Worm (Caenorhabditis elegans) whole organism, young adult: ENCODE results near the gene cest-35.1.

Experiments
- B0035.1 ChIP-seq: sonication (generic microtip); optimal IDR thresholded peaks from 2 replicates; lab custom pipeline; 2016; ENCODE audit warnings: missing genetic modification characterization, mild to moderate bottlenecking, missing compliant biosample characterization, missing genotype, missing genetic modification reagents
- B0336.3 ChIP-seq: fragments of 200-800 bp; sonication (Bioruptor generic); IDR thresholded peaks from 2 replicates; pipeline ENCODE4 v1.3.6; 2022; ENCODE audit warnings: missing genetic modification characterization, missing compliant biosample characterization
- C06A6.2 ChIP-seq: fragments of 200-800 bp; sonication (Bioruptor generic); conservative IDR thresholded peaks from 2 replicates; pipeline ENCODE4 v1.3.6; 2022; ENCODE audit warnings: missing genetic modification characterization, missing compliant biosample characterization
- C17E4.6 ChIP-seq: fragments of 200-800 bp; sonication (Bioruptor generic); IDR thresholded peaks from 2 replicates; pipeline ENCODE4 v1.3.6; 2022; ENCODE audit warnings: missing genetic modification reagents, missing genetic modification characterization, missing compliant biosample characterization
- F10E7.11 ChIP-seq: sonication (generic microtip); optimal IDR thresholded peaks from 2 replicates; lab custom pipeline; 2017; ENCODE audit warnings: mild to moderate bottlenecking, missing genetic modification characterization, moderate library complexity, missing compliant biosample characterization
- F22D6.2 ChIP-seq: sonication (generic microtip); optimal IDR thresholded peaks from 2 replicates; lab custom pipeline; 2016; ENCODE audit warnings: mild to moderate bottlenecking, missing genetic modification characterization, missing compliant biosample characterization
- F23B12.7 ChIP-seq: sonication (generic microtip); optimal IDR thresholded peaks from 2 replicates; lab custom pipeline; 2017; ENCODE audit warnings: missing genetic modification characterization, mild to moderate bottlenecking, missing compliant biosample characterization, antibody characterized with exemption, moderate library complexity; ENCODE audit not compliant: insufficient read depth
- F33H1.4 ChIP-seq: fragments of 200-800 bp; sonication (Bioruptor generic); IDR thresholded peaks from 2 replicates; pipeline ENCODE4 v1.3.6; 2022; ENCODE audit warnings: missing genetic modification reagents, missing genetic modification characterization, missing compliant biosample characterization
- F49E8.2 ChIP-seq: sonication (generic microtip); optimal IDR thresholded peaks from 3 replicates; lab custom pipeline; 2017; ENCODE audit warnings: missing genetic modification characterization, mild to moderate bottlenecking, missing compliant biosample characterization, antibody characterized with exemption, moderate library complexity; ENCODE audit not compliant: insufficient read depth
- F52B5.7 ChIP-seq: sonication (generic microtip); optimal IDR thresholded peaks from 2 replicates; lab custom pipeline; 2016; ENCODE audit warnings: mild to moderate bottlenecking, missing genetic modification characterization, missing compliant biosample characterization
- F57A8.1 ChIP-seq: fragments of 200-800 bp; sonication (Bioruptor generic); optimal IDR thresholded peaks from 2 replicates; lab custom pipeline; 2018; ENCODE audit warnings: mild to moderate bottlenecking, missing genetic modification characterization, moderate library complexity, missing compliant biosample characterization
- T26A5.8 ChIP-seq: sonication (generic microtip); optimal IDR thresholded peaks from 2 replicates; lab custom pipeline; 2016; ENCODE audit warnings: missing genetic modification characterization, missing compliant biosample characterization
- Y56A3A.18 ChIP-seq: fragments of 200-800 bp; sonication (Bioruptor generic); IDR thresholded peaks from 2 replicates; pipeline ENCODE4 v1.3.6; 2022; ENCODE audit warnings: missing genetic modification reagents, missing genetic modification characterization, missing compliant biosample characterization
- ZK185.1 ChIP-seq: sonication (generic microtip); optimal IDR thresholded peaks from 2 replicates; lab custom pipeline; 2016; ENCODE audit warnings: mild to moderate bottlenecking, missing genetic modification characterization, missing compliant biosample characterization; ENCODE audit not compliant: poor library complexity, severe bottlenecking
- ama-1 ChIP-seq, 3 experiments: fragments of 150-350 bp in 1 of 3; sonication (generic microtip) in 2 of 3; optimal IDR thresholded peaks; 2 replicates each; lab custom pipeline; 2014 to 2018; ENCODE audit warnings: missing biosample characterization in 2 of 3, missing genetic modification characterization in 2 of 3, missing genetic modification reagents in 2 of 3
- aptf-2 ChIP-seq: fragments of 200-800 bp; sonication (Bioruptor generic); conservative IDR thresholded peaks from 2 replicates; pipeline ENCODE4 v1.3.6; 2022; ENCODE audit warnings: missing genetic modification reagents, missing genetic modification characterization, missing compliant biosample characterization
- aptf-3 ChIP-seq: fragments of 200-800 bp; sonication (Bioruptor generic); IDR thresholded peaks from 2 replicates; pipeline ENCODE4 v1.3.6; 2022; ENCODE audit warnings: missing genetic modification characterization, missing compliant biosample characterization
- atf-7 ChIP-seq: sonication (generic microtip); optimal IDR thresholded peaks from 2 replicates; lab custom pipeline; 2017; ENCODE audit warnings: mild to moderate bottlenecking, missing genetic modification characterization, missing compliant biosample characterization
- bed-2 ChIP-seq: fragments of 200-800 bp; sonication (Bioruptor generic); IDR thresholded peaks from 2 replicates; pipeline ENCODE4 v1.3.6; 2022; ENCODE audit warnings: missing genetic modification reagents, missing genetic modification characterization, missing compliant biosample characterization
- cebp-1 ChIP-seq, 2 experiments: fragments of 200-800 bp in 1 of 2; sonication (Bioruptor generic) in 1 of 2; sonication (generic microtip) in 1 of 2; IDR thresholded peaks in 1 of 2; optimal IDR thresholded peaks in 1 of 2; 2 replicates each; pipeline versions ENCODE4 v1.3.6 to Lab custom; 2017 to 2022; ENCODE audit warnings: missing compliant biosample characterization in 2 of 2, missing genetic modification characterization in 2 of 2, mild to moderate bottlenecking in 1 of 2, missing genetic modification reagents in 1 of 2, moderate library complexity in 1 of 2
- ceh-40 ChIP-seq: fragments of 200-800 bp; sonication (Bioruptor generic); IDR thresholded peaks from 2 replicates; pipeline ENCODE4 v1.3.6; 2022; ENCODE audit warnings: missing genetic modification characterization, missing compliant biosample characterization
- ceh-58 ChIP-seq: fragments of 200-800 bp; sonication (Bioruptor generic); IDR thresholded peaks from 2 replicates; pipeline ENCODE4 v1.3.6; 2022; ENCODE audit warnings: missing genetic modification characterization, missing compliant biosample characterization
- ceh-91 ChIP-seq: fragments of 200-800 bp; sonication (Bioruptor generic); IDR thresholded peaks from 2 replicates; pipeline ENCODE4 v1.3.6; 2022; ENCODE audit warnings: missing genetic modification reagents, missing genetic modification characterization, missing compliant biosample characterization
- dox-1 ChIP-seq: fragments of 200-800 bp; sonication (Bioruptor generic); IDR thresholded peaks from 2 replicates; pipeline ENCODE4 v1.3.6; 2022; ENCODE audit warnings: missing genetic modification reagents, missing genetic modification characterization, missing compliant biosample characterization
- egl-18 ChIP-seq: fragments of 200-800 bp; sonication (Bioruptor generic); IDR thresholded peaks from 2 replicates; pipeline ENCODE4 v1.3.6; 2022; ENCODE audit warnings: missing genetic modification reagents, missing genetic modification characterization, missing compliant biosample characterization
- hlh-12 ChIP-seq: sonication (generic microtip); optimal IDR thresholded peaks from 2 replicates; lab custom pipeline; 2016; ENCODE audit warnings: missing genetic modification characterization, missing compliant biosample characterization
- hmg-1.2 ChIP-seq: fragments of 200-800 bp; sonication (Bioruptor generic); IDR thresholded peaks from 2 replicates; pipeline ENCODE4 v1.3.6; 2022; ENCODE audit warnings: missing genetic modification reagents, missing genetic modification characterization, missing compliant biosample characterization
- hrde-1 ChIP-seq: sonication (generic microtip); optimal IDR thresholded peaks from 2 replicates; lab custom pipeline; 2016; ENCODE audit warnings: missing genetic modification characterization, mild to moderate bottlenecking, missing compliant biosample characterization, moderate library complexity, missing genotype, missing genetic modification reagents, borderline replicate concordance
- hsf-1 ChIP-seq: fragments of 200-800 bp; sonication (Bioruptor generic); IDR thresholded peaks from 2 replicates; pipeline ENCODE4 v1.3.6; 2022; ENCODE audit warnings: missing genetic modification reagents, missing genetic modification characterization, missing compliant biosample characterization
- lag-1 ChIP-seq: fragments of 200-800 bp; sonication (Bioruptor generic); IDR thresholded peaks from 2 replicates; pipeline ENCODE4 v1.3.6; 2022; ENCODE audit warnings: missing genetic modification reagents, missing genetic modification characterization, missing compliant biosample characterization
- let-607 ChIP-seq, 2 experiments: fragments of 200-800 bp in 1 of 2; sonication (Bioruptor generic) in 1 of 2; sonication (generic microtip) in 1 of 2; optimal IDR thresholded peaks; 2 replicates each; lab custom pipeline; 2016 to 2018; ENCODE audit warnings: mild to moderate bottlenecking in 2 of 2, missing compliant biosample characterization in 2 of 2, missing genetic modification characterization in 2 of 2, moderate library complexity in 2 of 2, missing genotype in 1 of 2
- lin-26 ChIP-seq: fragments of 200-800 bp; sonication (Bioruptor generic); IDR thresholded peaks from 2 replicates; pipeline ENCODE4 v1.3.6; 2022; ENCODE audit warnings: missing genetic modification reagents, missing genetic modification characterization, missing compliant biosample characterization
- lsl-1 ChIP-seq: fragments of 200-800 bp; sonication (Bioruptor generic); optimal IDR thresholded peaks from 2 replicates; lab custom pipeline; 2018; ENCODE audit warnings: mild to moderate bottlenecking, missing genetic modification characterization, moderate library complexity, missing compliant biosample characterization
- madf-6 ChIP-seq: fragments of 200-800 bp; sonication (Bioruptor generic); IDR thresholded peaks from 2 replicates; pipeline ENCODE4 v1.3.6; 2022; ENCODE audit warnings: missing genetic modification reagents, missing genetic modification characterization, missing compliant biosample characterization
- madf-8 ChIP-seq: fragments of 200-800 bp; sonication (Bioruptor generic); conservative IDR thresholded peaks from 2 replicates; pipeline ENCODE4 v1.3.6; 2022; ENCODE audit warnings: missing genetic modification reagents, missing genetic modification characterization, missing compliant biosample characterization
- mxl-1 ChIP-seq: sonication (generic microtip); optimal IDR thresholded peaks from 2 replicates; lab custom pipeline; 2016; ENCODE audit warnings: missing genetic modification characterization, missing compliant biosample characterization
- nfya-2 ChIP-seq: fragments of 200-800 bp; sonication (Bioruptor generic); IDR thresholded peaks from 2 replicates; pipeline ENCODE4 v1.3.6; 2022; ENCODE audit warnings: missing genetic modification reagents, missing genetic modification characterization, missing compliant biosample characterization
- nhr-80 ChIP-seq: sonication (generic microtip); optimal IDR thresholded peaks from 2 replicates; lab custom pipeline; 2016; ENCODE audit warnings: missing genetic modification characterization, missing compliant biosample characterization
- rcor-1 ChIP-seq: fragments of 200-800 bp; sonication (Bioruptor generic); IDR thresholded peaks from 2 replicates; pipeline ENCODE4 v1.3.6; 2022; ENCODE audit warnings: missing genetic modification reagents, missing genetic modification characterization, missing compliant biosample characterization
- snpc-1.3 ChIP-seq: sonication (generic microtip); optimal IDR thresholded peaks from 2 replicates; lab custom pipeline; 2017; ENCODE audit warnings: missing genetic modification characterization, mild to moderate bottlenecking, missing compliant biosample characterization, antibody characterized with exemption, moderate library complexity, missing genotype, missing genetic modification reagents; ENCODE audit not compliant: insufficient read depth
- snpc-4 ChIP-seq, 5 experiments: fragments of 150-350 bp in 1 of 5; sonication (generic microtip) in 4 of 5; optimal IDR thresholded peaks; 2 replicates each; lab custom pipeline; 2014 to 2018; ENCODE audit warnings: missing genetic modification characterization in 5 of 5, missing biosample characterization in 3 of 5, antibody characterized with exemption in 2 of 5, mild to moderate bottlenecking in 2 of 5, missing compliant biosample characterization in 2 of 5, missing genotype in 2 of 5, moderate library complexity in 2 of 5, missing genetic modification reagents in 1 of 5
- somi-1 ChIP-seq: fragments of 200-800 bp; sonication (Bioruptor generic); optimal IDR thresholded peaks from 2 replicates; lab custom pipeline; 2018; ENCODE audit warnings: mild to moderate bottlenecking, missing genetic modification characterization, missing compliant biosample characterization
- zim-3 ChIP-seq: sonication (generic microtip); optimal IDR thresholded peaks from 2 replicates; lab custom pipeline; 2017; ENCODE audit warnings: mild to moderate bottlenecking, missing genetic modification characterization, moderate library complexity, missing compliant biosample characterization
- ztf-18 ChIP-seq: sonication (generic microtip); optimal IDR thresholded peaks from 2 replicates; lab custom pipeline; 2016; ENCODE audit warnings: missing genotype, mild to moderate bottlenecking, missing genetic modification characterization, missing compliant biosample characterization

The cest-35.1 gene

DNA sequence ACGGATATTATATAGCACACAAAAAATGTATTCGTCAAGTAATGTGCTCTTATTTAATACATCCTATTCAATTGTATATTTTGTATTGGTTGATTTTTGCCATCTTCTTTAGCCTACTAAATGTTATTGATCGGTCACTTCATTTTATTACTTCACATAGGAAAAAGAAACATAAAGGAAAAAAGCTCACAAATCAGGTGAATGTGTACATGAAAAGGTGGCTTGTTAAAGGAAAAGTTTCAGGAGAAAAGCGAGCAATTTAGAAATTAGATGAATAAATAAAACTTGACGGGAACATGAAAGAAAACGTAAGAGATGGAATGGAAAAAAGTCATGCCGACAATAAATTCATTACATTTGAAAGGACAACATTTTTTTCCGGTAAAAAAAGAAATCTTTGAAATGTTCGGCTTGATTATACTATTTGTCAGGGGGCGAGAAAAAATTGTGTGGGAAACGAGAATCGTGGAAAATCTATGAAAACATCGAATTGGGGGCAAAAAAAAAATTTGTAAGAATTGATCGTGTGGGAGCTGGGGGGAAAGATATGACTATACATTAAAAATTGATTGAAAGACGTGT is 32.6 kb upstream of the cest-35.1 start (continued):
- no peak for TF ChIP-seq ZK185.1
- TF ChIP-seq ceh-91 (GFP tag; lab: Robert Waterston, UW) = no peak
- no peak for TF ChIP-seq F10E7.11 (tag; lab: Kevin White, UChicago)
- TF ChIP-seq let-607 (tag; optimal IDR thresholded peaks at IDR 0.05; lab: Kevin White, UChicago) = no peak
- 0 out of 2 replicates have a peak, but pooled peaks have one; percentile 12 for TF ChIP-seq Y56A3A.18 (GFP tag; lab: Robert Waterston, UW)
- TF ChIP-seq ztf-18 (tag; lab: Kevin White, UChicago) = no peak
- TF ChIP-seq madf-6 (GFP tag; lab: Robert Waterston, UW) = peak; percentile 58
- TF ChIP-seq F52B5.7 (tag; lab: Kevin White, UChicago) = peak; percentile 41
- no peak for TF ChIP-seq ceh-58 (GFP tag; lab: Robert Waterston, UW)
- no peak for TF ChIP-seq bed-2 (GFP tag; lab: Robert Waterston, UW)
- no peak for TF ChIP-seq hlh-12 (tag; lab: Kevin White, UChicago)
- TF ChIP-seq F49E8.2 (tag; lab: Kevin White, UChicago) = peak; percentile 52
- no peak for TF ChIP-seq ceh-40 (GFP tag; lab: Robert Waterston, UW)
- TF ChIP-seq T26A5.8 (tag; lab: Kevin White, UChicago) = no peak
- TF ChIP-seq F22D6.2 (tag; lab: Kevin White, UChicago) = no peak
- no peak for TF ChIP-seq egl-18 (GFP tag; lab: Robert Waterston, UW)
- TF ChIP-seq cebp-1 (GFP tag; IDR thresholded peaks at IDR 0.05; lab: Robert Waterston, UW) = no peak
- TF ChIP-seq cebp-1 (tag; optimal IDR thresholded peaks at IDR 0.05; lab: Kevin White, UChicago) = peak; percentile 58
- TF ChIP-seq B0035.1 (tag; lab: Kevin White, UChicago) = no peak
- TF ChIP-seq C06A6.2 = no peak
- TF ChIP-seq somi-1 = no peak
- no peak for TF ChIP-seq madf-8 (GFP tag; lab: Robert Waterston, UW)
- TF ChIP-seq hrde-1 (tag; lab: Kevin White, UChicago) = peak; percentile 42
- no peak for TF ChIP-seq lsl-1 (GFP tag; lab: Kevin White, UChicago)
- TF ChIP-seq lin-26 = no peak
- TF ChIP-seq zim-3 (tag; lab: Kevin White, UChicago) = no peak
- no peak for TF ChIP-seq dox-1 (GFP tag; lab: Robert Waterston, UW)
- no peak for TF ChIP-seq atf-7 (tag; lab: Kevin White, UChicago)
- TF ChIP-seq aptf-3 (GFP tag; lab: Robert Waterston, UW) = no peak
- TF ChIP-seq mxl-1 (tag; lab: Kevin White, UChicago) = no peak
- TF ChIP-seq snpc-4 (GFP tag; optimal IDR thresholded peaks at IDR 0.05; lab: Kevin White, UChicago) = no peak
- TF ChIP-seq snpc-4 (tag; optimal IDR thresholded peaks at IDR 0.05; lab: Kevin White, UChicago) = no peak
- no peak for TF ChIP-seq ama-1 (optimal IDR thresholded peaks at IDR 0.05; lab: Kevin White, UChicago)
- peak in 1 of 2 experiments; percentile 55 for TF ChIP-seq ama-1 (GFP tag; optimal IDR thresholded peaks at IDR 0.05; lab: Kevin White, UChicago)
- peak; percentile 54 for TF ChIP-seq snpc-1.3 (tag; lab: Kevin White, UChicago)

- no peak for TF ChIP-seq rcor-1
- no peak for TF ChIP-seq egl-18 (GFP tag; lab: Robert Waterston, UW)
- TF ChIP-seq cebp-1 (GFP tag; IDR thresholded peaks at IDR 0.05; lab: Robert Waterston, UW) = no peak
- peak; percentile 36 for TF ChIP-seq cebp-1 (tag; optimal IDR thresholded peaks at IDR 0.05; lab: Kevin White, UChicago)
- TF ChIP-seq dox-1 (GFP tag; lab: Robert Waterston, UW) = peak; percentile 72
- TF ChIP-seq madf-8 (GFP tag; lab: Robert Waterston, UW) = no peak
- TF ChIP-seq B0336.3 (GFP tag; lab: Robert Waterston, UW) = no peak
- TF ChIP-seq hmg-1.2 (GFP tag; lab: Robert Waterston, UW) = no peak
- no peak for TF ChIP-seq lag-1 (GFP tag; lab: Robert Waterston, UW)
- no peak for TF ChIP-seq C17E4.6 (GFP tag; lab: Robert Waterston, UW)
- peak; percentile 9 for TF ChIP-seq F23B12.7 (tag; lab: Kevin White, UChicago)
- no peak for TF ChIP-seq hsf-1 (GFP tag; lab: Robert Waterston, UW)
- TF ChIP-seq F57A8.1 = no peak
- TF ChIP-seq Y56A3A.18 (GFP tag; lab: Robert Waterston, UW) = no peak
- TF ChIP-seq nfya-2 = no peak
- TF ChIP-seq nhr-80 (tag; lab: Kevin White, UChicago) = peak; percentile 8
- no peak for TF ChIP-seq aptf-2 (GFP tag; lab: Robert Waterston, UW)
- TF ChIP-seq F33H1.4 (GFP tag; lab: Robert Waterston, UW) = peak; percentile 19; the same call in 1 of the 2 replicates
Observed at ce11 chrV:5274974-5275373, 32.0 kb upstream of the cest-35.1 start.
